Worm (Caenorhabditis elegans): Measurements from ENCODE around the gene srx-86.
A peak's percentile ranks its signal among the peaks of the same experiment; 100 is the strongest.

ce11 chrV:11535504-11536062 lies 27.2 kb upstream of the srx-86 start:
- TF ChIP-seq ztf-3 (GFP tag; optimal IDR thresholded peaks at IDR 0.05), result no peak
- no peak for TF ChIP-seq ama-1 (optimal IDR thresholded peaks at IDR 0.05)
- TF ChIP-seq ama-1 (GFP tag; optimal IDR thresholded peaks at IDR 0.05), result no peak
- no peak for TF ChIP-seq snpc-3.4 (tag; optimal IDR thresholded peaks at IDR 0.05)
- TF ChIP-seq F37B4.10 (GFP tag; IDR thresholded peaks at IDR 0.05), result no peak
- no peak for TF ChIP-seq mes-4 (tag; optimal IDR thresholded peaks at IDR 0.05)
- no peak for TF ChIP-seq snpc-4 (GFP tag; optimal IDR thresholded peaks at IDR 0.05)
- TF ChIP-seq snpc-4 (tag; optimal IDR thresholded peaks at IDR 0.05), result peak in 1 of 4 experiments; percentile 33
- TF ChIP-seq pha-4 (tag; optimal IDR thresholded peaks at IDR 0.05), result no peak
- no peak for TF ChIP-seq Y95B8A.8 (GFP tag; IDR thresholded peaks at IDR 0.05)
